Worm (Caenorhabditis elegans) whole organism, L2 larva: ENCODE measurements around the gene C36E8.6.

Experiments used
- R02D3.7 ChIP-seq: fragments of 150-350 bp; optimal IDR thresholded peaks from 2 replicates; lab custom pipeline; 2014; ENCODE audit warnings: missing biosample characterization, missing genetic modification characterization
- ceh-82 ChIP-seq: fragments of 150-350 bp; optimal IDR thresholded peaks from 2 replicates; lab custom pipeline; 2014; ENCODE audit warnings: missing biosample characterization, missing genetic modification characterization
- fos-1 ChIP-seq: fragments of 150-350 bp; optimal IDR thresholded peaks from 2 replicates; lab custom pipeline; 2014; ENCODE audit warnings: missing biosample characterization, missing genetic modification characterization
- lin-13 ChIP-seq: fragments of 150-350 bp; optimal IDR thresholded peaks from 2 replicates; lab custom pipeline; 2014; ENCODE audit warnings: missing biosample characterization, missing genetic modification reagents, missing genetic modification characterization
- mbf-1 ChIP-seq: sonication (generic microtip); optimal IDR thresholded peaks from 2 replicates; lab custom pipeline; 2017; ENCODE audit warnings: missing biosample characterization, missing genetic modification characterization
- nhr-10 ChIP-seq: sonication (generic microtip); optimal IDR thresholded peaks from 2 replicates; lab custom pipeline; 2017; ENCODE audit warnings: missing biosample characterization, missing genetic modification characterization
- nhr-11 ChIP-seq: fragments of 150-350 bp; optimal IDR thresholded peaks from 2 replicates; lab custom pipeline; 2014; ENCODE audit warnings: missing biosample characterization, missing genetic modification characterization
- nhr-12 ChIP-seq: fragments of 150-350 bp; optimal IDR thresholded peaks from 2 replicates; lab custom pipeline; 2014; ENCODE audit warnings: missing biosample characterization, missing genetic modification characterization
- sem-4 ChIP-seq: fragments of 150-350 bp; optimal IDR thresholded peaks from 2 replicates; lab custom pipeline; 2014; ENCODE audit warnings: missing biosample characterization, missing genetic modification reagents, missing genetic modification characterization
- snpc-4 ChIP-seq: fragments of 150-350 bp; optimal IDR thresholded peaks from 2 replicates; lab custom pipeline; 2014; ENCODE audit warnings: missing biosample characterization, missing genetic modification characterization
- unc-55 ChIP-seq: fragments of 150-350 bp; sonication (generic microtip); optimal IDR thresholded peaks from 3 replicates; lab custom pipeline; 2014; ENCODE audit warnings: missing biosample characterization, missing genetic modification reagents, missing genetic modification characterization
- unc-62 ChIP-seq: fragments of 150-350 bp; optimal IDR thresholded peaks from 2 replicates; lab custom pipeline; 2014; ENCODE audit warnings: missing biosample characterization, missing genetic modification reagents, missing genetic modification characterization
- zag-1 ChIP-seq: fragments of 150-350 bp; optimal IDR thresholded peaks from 2 replicates; lab custom pipeline; 2014; ENCODE audit warnings: missing biosample characterization, missing genetic modification characterization
- ztf-4 ChIP-seq: fragments of 150-350 bp; optimal IDR thresholded peaks from 2 replicates; lab custom pipeline; 2014; ENCODE audit warnings: missing biosample characterization, missing genetic modification characterization

DNA sequence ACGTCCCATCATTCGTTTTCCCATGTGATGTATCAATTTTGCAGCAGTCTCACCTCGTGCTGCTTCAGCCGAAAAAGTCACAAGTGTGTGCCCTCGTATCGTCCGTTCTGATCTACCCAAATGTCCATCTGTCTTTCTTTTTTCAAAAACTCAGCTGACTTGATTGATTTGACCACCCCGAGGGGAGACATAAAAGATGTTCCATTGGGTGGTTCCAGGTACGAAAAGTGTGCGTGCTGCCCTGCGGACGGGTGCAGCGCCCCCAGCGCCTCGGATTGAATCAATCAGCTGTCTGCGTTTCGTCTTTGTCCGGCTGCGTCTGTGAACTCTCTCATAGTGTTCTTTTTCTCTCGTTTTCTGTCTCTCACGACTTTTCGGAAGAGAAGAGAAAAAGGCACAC lies 34.6 kb upstream of the C36E8.6 start:
- TF ChIP-seq snpc-4: no peak
- TF ChIP-seq ceh-82: no peak
- TF ChIP-seq sem-4: peak; percentile 85
- no peak for TF ChIP-seq R02D3.7
- TF ChIP-seq unc-62: no peak
- TF ChIP-seq fos-1 (tag; lab: Kevin White, UChicago): peak; percentile 23
- no peak for TF ChIP-seq nhr-12
- TF ChIP-seq unc-55 (GFP tag; lab: Kevin White, UChicago): peak; percentile 40
- TF ChIP-seq zag-1 (tag; lab: Kevin White, UChicago): no peak
- TF ChIP-seq ztf-4: no peak
- no peak for TF ChIP-seq mbf-1 (tag; lab: Kevin White, UChicago)
- TF ChIP-seq nhr-10 (tag; lab: Kevin White, UChicago): no peak
- no peak for TF ChIP-seq nhr-11 (tag; lab: Kevin White, UChicago)
- peak; percentile 2 for TF ChIP-seq lin-13 (GFP tag; lab: Kevin White, UChicago)
